Fruit fly (Drosophila melanogaster): ENCODE data around the gene sloth1.
A peak's percentile ranks its signal among the peaks of the same experiment; 100 is the strongest.

The sloth1 gene

DNA sequence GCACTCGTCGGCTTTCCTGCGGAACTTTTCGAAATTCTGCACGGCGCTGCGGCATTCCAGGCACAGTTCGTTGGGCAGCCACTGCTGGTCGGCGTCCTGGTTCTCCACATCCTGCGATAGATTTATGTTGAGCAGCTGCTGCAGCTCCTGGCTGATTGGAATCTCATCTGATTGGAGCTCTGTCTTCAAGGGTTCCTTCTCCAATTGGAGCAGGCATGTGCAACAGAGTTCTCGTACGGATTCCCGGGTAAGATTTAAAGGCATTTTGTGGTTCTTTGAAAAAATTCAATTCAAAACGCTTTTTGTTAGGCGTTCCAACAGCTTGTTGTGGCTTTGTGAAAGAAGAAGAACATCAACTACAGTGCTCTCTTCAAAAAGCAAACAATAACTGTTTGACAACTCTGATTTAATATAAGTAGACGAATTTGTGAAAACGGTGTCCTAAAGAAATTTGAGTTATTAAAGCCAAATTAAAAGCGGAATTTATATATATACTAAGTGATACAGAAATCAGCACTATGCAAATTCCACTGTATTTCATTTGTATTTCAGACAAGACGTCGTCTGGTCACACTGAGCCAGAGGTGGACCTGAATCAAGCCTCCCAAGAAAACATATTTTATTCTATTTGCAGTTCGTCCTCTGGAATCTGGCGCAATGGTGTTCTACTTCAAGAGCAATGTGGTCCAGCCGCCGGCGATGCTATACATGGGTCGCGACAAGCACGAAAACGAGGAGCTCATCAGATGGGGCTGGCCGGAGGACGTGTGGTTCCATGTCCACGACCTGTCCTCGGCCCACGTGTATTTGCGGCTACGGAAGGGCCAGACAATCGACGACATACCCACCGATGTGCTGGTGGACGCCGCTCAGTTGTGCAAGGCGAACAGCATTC is 2.4 kb downstream of the sloth1 start, which contains the start of the genes CG3032 and CG4593 (continued):
- peak; percentile 96 for TF ChIP-seq CG3032 (tag; optimal IDR thresholded peaks at IDR 0.05)
- peak; percentile 83 for TF ChIP-seq CG11902 (GFP tag; optimal IDR thresholded peaks at IDR 0.05)
- peak; percentile 73 for TF ChIP-seq Hr38 (GFP tag; optimal IDR thresholded peaks at IDR 0.05)
- TF ChIP-seq dsx (GFP tag; optimal IDR thresholded peaks at IDR 0.05; ENCODE audit: poor library complexity, severe bottlenecking): peak; percentile 79
- TF ChIP-seq CG11294 (GFP tag; IDR thresholded peaks at IDR 0.05): peak; percentile 95
- TF ChIP-seq Ets96B (tag; optimal IDR thresholded peaks at IDR 0.05): peak; percentile 85
- TF ChIP-seq CG6792 (GFP tag; optimal IDR thresholded peaks at IDR 0.05): peak; percentile 88
- peak; percentile 92 for TF ChIP-seq svp (GFP tag)
- TF ChIP-seq CG10669 (GFP tag; optimal IDR thresholded peaks at IDR 0.05): peak; percentile 86
- TF ChIP-seq ss (GFP tag; optimal IDR thresholded peaks at IDR 0.05): peak; percentile 52 to 64
- TF ChIP-seq CG6808 (GFP tag; optimal IDR thresholded peaks at IDR 0.05): peak; percentile 57
- TF ChIP-seq lz (GFP tag; optimal IDR thresholded peaks at IDR 0.05): peak; percentile 91
- peak; percentile 95 for TF ChIP-seq OdsH (GFP tag; optimal IDR thresholded peaks at IDR 0.05)
- TF ChIP-seq Eip78C (GFP tag): peak; percentile 97
- TF ChIP-seq CG32006 (GFP tag; optimal IDR thresholded peaks at IDR 0.05): peak; percentile 94
- TF ChIP-seq dac (GFP tag; optimal IDR thresholded peaks at IDR 0.05): peak; percentile 84
- peak; percentile 82 for TF ChIP-seq CG7368 (GFP tag; optimal IDR thresholded peaks at IDR 0.05)
- peak; percentile 94 for TF ChIP-seq Sox14 (GFP tag; optimal IDR thresholded peaks at IDR 0.05)
- peak; percentile 76 to 79 for TF ChIP-seq salr (GFP tag; optimal IDR thresholded peaks at IDR 0.05)
- peak; percentile 90 for TF ChIP-seq CG31627 (GFP tag; optimal IDR thresholded peaks at IDR 0.05)
- TF ChIP-seq Sox15 (GFP tag; optimal IDR thresholded peaks at IDR 0.05): peak; percentile 89
- peak; percentile 81 for TF ChIP-seq CG11762 (GFP tag; optimal IDR thresholded peaks at IDR 0.05; ENCODE audit: insufficient read depth)
- peak; percentile 84 for TF ChIP-seq Sox102F (GFP tag; optimal IDR thresholded peaks at IDR 0.05)
- TF ChIP-seq CG6276 (GFP tag; optimal IDR thresholded peaks at IDR 0.05): peak; percentile 90
- peak; percentile 89 for TF ChIP-seq topi (GFP tag; optimal IDR thresholded peaks at IDR 0.05)
- TF ChIP-seq fkh (GFP tag; optimal IDR thresholded peaks at IDR 0.05): peak; percentile 38
- TF ChIP-seq Blimp-1 (GFP tag; optimal IDR thresholded peaks at IDR 0.05): peak; percentile 43

DNA sequence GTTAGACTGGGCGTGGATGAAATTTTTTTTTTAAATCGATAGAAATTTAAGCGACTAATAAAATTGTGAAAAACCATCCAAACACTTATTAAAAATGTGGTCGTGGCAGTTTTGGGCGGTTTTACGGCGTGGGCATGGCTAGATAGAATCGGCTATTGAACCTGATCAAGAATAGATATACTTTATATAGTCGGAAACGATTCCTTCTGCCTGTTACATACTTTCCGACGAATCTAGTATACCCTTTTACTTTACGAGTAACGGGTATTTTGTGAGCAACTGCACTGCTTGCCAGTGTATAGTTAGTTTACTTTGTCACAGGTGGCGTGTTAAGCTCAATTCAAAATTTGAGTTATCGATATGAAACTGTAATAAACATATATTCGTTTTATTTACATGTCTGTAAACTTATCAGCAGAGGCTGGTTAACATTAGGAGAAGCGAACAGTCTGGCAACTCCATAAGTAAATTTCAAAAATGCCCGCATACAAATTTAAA is 3.8 kb downstream of the sloth1 start:
- peak; percentile 57 for TF ChIP-seq lz (GFP tag; optimal IDR thresholded peaks at IDR 0.05)
- peak; percentile 32 for TF ChIP-seq CG32006 (GFP tag; optimal IDR thresholded peaks at IDR 0.05)
- TF ChIP-seq CG31627 (GFP tag; optimal IDR thresholded peaks at IDR 0.05): peak; percentile 37
- peak; percentile 10 for TF ChIP-seq Sox102F (GFP tag; optimal IDR thresholded peaks at IDR 0.05)
- peak; percentile 22 for TF ChIP-seq topi (GFP tag; optimal IDR thresholded peaks at IDR 0.05)
- peak; percentile 20 for TF ChIP-seq CG11762 (GFP tag; optimal IDR thresholded peaks at IDR 0.05; ENCODE audit: insufficient read depth)
- TF ChIP-seq dac (GFP tag; optimal IDR thresholded peaks at IDR 0.05): no peak
- peak; percentile 22 for TF ChIP-seq CG10631 (GFP tag; optimal IDR thresholded peaks at IDR 0.05)
- TF ChIP-seq CG6808 (GFP tag; optimal IDR thresholded peaks at IDR 0.05): peak; percentile 23
- no peak for TF ChIP-seq Blimp-1 (GFP tag; optimal IDR thresholded peaks at IDR 0.05)
- TF ChIP-seq vri (GFP tag; optimal IDR thresholded peaks at IDR 0.05): no peak
- TF ChIP-seq dsx (GFP tag; optimal IDR thresholded peaks at IDR 0.05; ENCODE audit: poor library complexity, severe bottlenecking): peak; percentile 27
- peak; percentile 61 for TF ChIP-seq Hr4 (GFP tag; optimal IDR thresholded peaks at IDR 0.05)
- no peak for TF ChIP-seq salr (GFP tag; optimal IDR thresholded peaks at IDR 0.05)
- peak; percentile 14 for TF ChIP-seq CG3919 (GFP tag; optimal IDR thresholded peaks at IDR 0.05)
- TF ChIP-seq achi (GFP tag; optimal IDR thresholded peaks at IDR 0.05): peak; percentile 16
- no peak for TF ChIP-seq Hr38 (GFP tag; optimal IDR thresholded peaks at IDR 0.05)
- TF ChIP-seq Smox (GFP tag; optimal IDR thresholded peaks at IDR 0.05): peak; percentile 43
- peak; percentile 32 for TF ChIP-seq CG6792 (GFP tag; optimal IDR thresholded peaks at IDR 0.05)
- TF ChIP-seq CG8319 (GFP tag; optimal IDR thresholded peaks at IDR 0.05): no peak
- TF ChIP-seq CG6163 (GFP tag; IDR thresholded peaks at IDR 0.05): peak; percentile 58; the same call in 2 of the 3 replicates
- TF ChIP-seq eg (GFP tag; IDR thresholded peaks at IDR 0.05): peak; percentile 60; the same call in 2 of the 3 replicates
- peak; percentile 30 for TF ChIP-seq CG16779 (tag; optimal IDR thresholded peaks at IDR 0.05)
- TF ChIP-seq esn (GFP tag; optimal IDR thresholded peaks at IDR 0.05): peak; percentile 49
- peak; percentile 48 for TF ChIP-seq OdsH (GFP tag; optimal IDR thresholded peaks at IDR 0.05)
- no peak for TF ChIP-seq CG11902 (GFP tag; optimal IDR thresholded peaks at IDR 0.05)
- peak; percentile 11 for TF ChIP-seq cyc (GFP tag; optimal IDR thresholded peaks at IDR 0.05)
- peak; percentile 43 for TF ChIP-seq acj6 (GFP tag; optimal IDR thresholded peaks at IDR 0.05)
- TF ChIP-seq fkh (GFP tag; optimal IDR thresholded peaks at IDR 0.05): peak; percentile 39
- TF ChIP-seq Eip75B (GFP tag; optimal IDR thresholded peaks at IDR 0.05): peak; percentile 71
- peak; percentile 89 for TF ChIP-seq Eip78C (GFP tag)
- peak; percentile 45 for TF ChIP-seq pdm3 (GFP tag; optimal IDR thresholded peaks at IDR 0.05)
- TF ChIP-seq svp (GFP tag): peak; percentile 85
- TF ChIP-seq Ets21C (GFP tag; optimal IDR thresholded peaks at IDR 0.05): peak; percentile 12
- peak; percentile 8 for TF ChIP-seq Ets96B (tag; optimal IDR thresholded peaks at IDR 0.05)
- TF ChIP-seq CG34406 (GFP tag; optimal IDR thresholded peaks at IDR 0.05): peak; percentile 5
